Worm (Caenorhabditis elegans): ENCODE results near the gene clec-25.

DNA sequence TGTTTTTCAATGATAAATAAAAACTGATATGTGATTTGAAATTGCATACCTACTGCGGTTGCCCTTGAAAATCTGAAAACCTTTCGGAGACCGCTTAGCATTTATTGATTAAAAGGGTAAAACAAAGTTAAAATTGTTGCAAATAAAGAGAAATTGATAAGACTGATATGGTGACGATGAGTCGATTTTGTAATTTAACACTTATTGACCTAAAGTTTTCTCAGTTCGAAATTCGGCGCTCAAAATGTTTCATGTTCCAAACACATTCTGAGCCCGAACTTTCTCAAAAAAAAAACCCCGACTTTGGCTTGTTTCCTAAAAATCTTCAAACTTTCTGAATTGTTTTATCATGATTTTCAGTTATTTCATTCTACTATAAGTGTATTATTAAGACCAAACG is 2.1 kb upstream of the clec-25 start, which contains the start of gene clec-40:
- TF ChIP-seq nhr-12 (tag; optimal IDR thresholded peaks at IDR 0.05) = no peak
- TF ChIP-seq lin-13 (tag; optimal IDR thresholded peaks at IDR 0.05) = no peak
- TF ChIP-seq snpc-4 (tag; optimal IDR thresholded peaks at IDR 0.05) = no peak
- TF ChIP-seq hlh-1 (tag; optimal IDR thresholded peaks at IDR 0.05) = no peak
- TF ChIP-seq ztf-11 (tag; optimal IDR thresholded peaks at IDR 0.05) = no peak
- TF ChIP-seq zip-8 (tag; optimal IDR thresholded peaks at IDR 0.05) = no peak
